Worm (Caenorhabditis elegans) whole organism, early embryonic: Measurements from ENCODE around the gene srz-54.

Source experiments
- B0310.2 ChIP-seq: sonication (generic microtip); optimal IDR thresholded peaks from 2 replicates; lab custom pipeline; 2016; ENCODE audit warnings: mild to moderate bottlenecking, missing genetic modification characterization, missing compliant biosample characterization
- ama-1 ChIP-seq: fragments of 150-350 bp; optimal IDR thresholded peaks from 2 replicates; lab custom pipeline; 2014
- ceh-13 ChIP-seq: fragments of 200-800 bp; sonication (Bioruptor generic); optimal IDR thresholded peaks from 2 replicates; lab custom pipeline; 2018; ENCODE audit warnings: mild to moderate bottlenecking, missing genetic modification characterization, missing compliant biosample characterization
- ets-7 ChIP-seq: sonication (generic microtip); optimal IDR thresholded peaks from 2 replicates; lab custom pipeline; 2016; ENCODE audit warnings: missing genotype, missing genetic modification characterization, missing compliant biosample characterization
- hmbx-1 ChIP-seq: sonication (generic microtip); optimal IDR thresholded peaks from 2 replicates; lab custom pipeline; 2016; ENCODE audit warnings: mild to moderate bottlenecking, missing genetic modification characterization, missing compliant biosample characterization
- pes-1 ChIP-seq: fragments of 200-800 bp; sonication (Bioruptor generic); IDR thresholded peaks from 2 replicates; pipeline ENCODE4 v1.3.6; 2022; ENCODE audit warnings: missing genetic modification reagents, missing genetic modification characterization, missing compliant biosample characterization
- scrt-1 ChIP-seq: fragments of 200-800 bp; sonication (Bioruptor generic); IDR thresholded peaks from 2 replicates; pipeline ENCODE4 v1.3.6; 2022; ENCODE audit warnings: missing genetic modification characterization, missing compliant biosample characterization
- tbx-37 ChIP-seq: fragments of 200-800 bp; sonication (Bioruptor generic); conservative IDR thresholded peaks from 2 replicates; pipeline ENCODE4 v1.3.6; 2022; ENCODE audit warnings: missing genetic modification reagents, missing genetic modification characterization, missing compliant biosample characterization

ce11 chrV:17000204-17000603 is 19.7 kb downstream of the srz-54 start, which contains the start of gene str-217:
- TF ChIP-seq ama-1 (no peak), tbx-37 (GFP tag; lab: Robert Waterston, UW) (no peak), pes-1 (GFP tag; lab: Robert Waterston, UW) (no peak), hmbx-1 (tag; lab: Kevin White, UChicago) (no peak), B0310.2 (tag; lab: Kevin White, UChicago) (no peak), scrt-1 (GFP tag; lab: Robert Waterston, UW) (no peak), ets-7 (tag; lab: Kevin White, UChicago) (no peak), ceh-13 (GFP tag; lab: Kevin White, UChicago) (no peak)
